Fruit fly (Drosophila melanogaster) S2 (cell line): ENCODE data around the gene Cchl.

Experiments
- CG8478 ChIP-seq: fragments of >200 bp; optimal IDR thresholded peaks from 2 replicates; lab custom pipeline; 2018
- CTCF ChIP-seq, 2 experiments: fragments of >200 bp; optimal IDR thresholded peaks; 2 replicates each; lab custom pipeline; 2018

DNA sequence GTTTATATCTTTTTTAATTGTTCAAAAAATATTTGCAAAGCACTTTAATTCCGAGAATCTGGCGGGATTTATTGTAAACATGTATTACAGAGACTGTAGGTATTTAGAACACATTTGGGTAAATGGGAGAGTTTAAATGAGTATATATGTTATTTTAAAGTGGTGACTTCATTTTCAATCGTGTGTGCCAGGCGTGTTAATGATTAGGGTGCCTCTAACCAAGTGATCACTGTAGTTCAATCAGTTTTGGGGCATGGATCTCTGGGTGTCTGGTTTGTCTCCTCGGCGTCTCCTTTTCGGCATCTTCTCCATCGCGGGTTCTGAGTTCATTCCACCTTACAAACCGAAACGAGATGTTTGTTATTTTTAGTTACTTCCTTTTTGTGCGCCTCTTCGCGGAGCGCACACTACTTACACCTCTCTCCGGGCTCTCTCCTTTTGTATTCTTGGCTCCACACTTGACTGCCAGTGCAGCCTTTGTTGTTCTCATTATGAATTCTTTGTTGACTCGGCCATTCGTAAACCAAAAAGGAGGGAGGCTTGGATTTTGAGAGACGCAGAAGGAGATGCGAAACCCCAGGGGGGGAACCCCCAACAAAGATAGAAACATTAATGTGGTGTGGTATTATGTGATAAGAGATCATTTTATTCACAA is 16.6 kb upstream of the Cchl start:
- TF ChIP-seq CG8478 (lab: Kevin White, UChicago) (no peak), CTCF (optimal IDR thresholded peaks at IDR 0.05; lab: Kevin White, UChicago) (no peak)
